Worm (Caenorhabditis elegans): ENCODE measurements around the gene T16G1.2.

ce11 chrV:12921680-12922079, 7.6 kb upstream of the T16G1.2 start:
- TF ChIP-seq ama-1 (optimal IDR thresholded peaks at IDR 0.05) (no peak), ceh-36 (tag; optimal IDR thresholded peaks at IDR 0.05) (no peak), F13C5.2 (tag; optimal IDR thresholded peaks at IDR 0.05) (no peak), sea-1 (GFP tag; conservative IDR thresholded peaks at IDR 0.05) (no peak), flt-1 (GFP tag; IDR thresholded peaks at IDR 0.05) (no peak), hmg-4 (GFP tag; optimal IDR thresholded peaks at IDR 0.05) (no peak), tra-4 (tag; optimal IDR thresholded peaks at IDR 0.05) (no peak), ceh-13 (GFP tag; optimal IDR thresholded peaks at IDR 0.05) (no peak)

Data from whole organism, early embryonic.